Worm (Caenorhabditis elegans): Measurements from ENCODE around the gene orc-3.

The orc-3 gene

DNA sequence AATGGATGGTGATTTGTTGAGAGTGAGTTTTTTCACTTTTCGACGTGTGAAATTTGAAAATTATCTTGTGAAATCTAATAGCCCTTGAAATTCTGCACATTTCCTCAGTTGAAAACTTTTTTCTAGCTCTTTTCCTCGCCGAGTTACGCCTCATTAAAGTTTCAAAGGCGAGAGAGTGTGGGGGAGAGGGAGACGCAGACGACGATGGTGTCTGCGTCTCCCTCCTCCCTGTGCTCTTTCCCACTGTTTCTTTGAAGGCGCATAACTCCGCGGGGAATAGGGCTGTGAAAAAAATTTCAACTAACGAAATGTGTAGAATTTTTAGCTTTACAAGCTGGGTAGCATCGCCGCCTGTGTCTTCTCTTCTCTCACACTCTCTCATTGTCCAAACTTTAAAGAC, 41.5 kb upstream of the orc-3 start:
- TF ChIP-seq repo-1 (tag; optimal IDR thresholded peaks at IDR 0.05) (no peak), hmg-1.2 (GFP tag; IDR thresholded peaks at IDR 0.05) (peak; percentile 95)

ce11 chrIII:1169622-1170021, 38.3 kb upstream of the orc-3 start:
- TF ChIP-seq lin-54 (GFP tag; optimal IDR thresholded peaks at IDR 0.05): no peak
- TF ChIP-seq mcd-1 (GFP tag; IDR thresholded peaks at IDR 0.05): no peak
- no peak for TF ChIP-seq F57A8.1 (GFP tag; optimal IDR thresholded peaks at IDR 0.05)
- no peak for TF ChIP-seq nfya-2 (GFP tag; IDR thresholded peaks at IDR 0.05)
- no peak for TF ChIP-seq hlh-26 (GFP tag; conservative IDR thresholded peaks at IDR 0.05)
- TF ChIP-seq fkh-3 (tag; optimal IDR thresholded peaks at IDR 0.05): no peak
- TF ChIP-seq rec-8 (tag; optimal IDR thresholded peaks at IDR 0.05): no peak
- TF ChIP-seq lin-35 (GFP tag; optimal IDR thresholded peaks at IDR 0.05): no peak
- TF ChIP-seq Y79H2A.3 (GFP tag; conservative IDR thresholded peaks at IDR 0.05): no peak
- TF ChIP-seq hsf-1 (GFP tag; IDR thresholded peaks at IDR 0.05): no peak
- TF ChIP-seq madf-6 (GFP tag; IDR thresholded peaks at IDR 0.05): no peak

DNA sequence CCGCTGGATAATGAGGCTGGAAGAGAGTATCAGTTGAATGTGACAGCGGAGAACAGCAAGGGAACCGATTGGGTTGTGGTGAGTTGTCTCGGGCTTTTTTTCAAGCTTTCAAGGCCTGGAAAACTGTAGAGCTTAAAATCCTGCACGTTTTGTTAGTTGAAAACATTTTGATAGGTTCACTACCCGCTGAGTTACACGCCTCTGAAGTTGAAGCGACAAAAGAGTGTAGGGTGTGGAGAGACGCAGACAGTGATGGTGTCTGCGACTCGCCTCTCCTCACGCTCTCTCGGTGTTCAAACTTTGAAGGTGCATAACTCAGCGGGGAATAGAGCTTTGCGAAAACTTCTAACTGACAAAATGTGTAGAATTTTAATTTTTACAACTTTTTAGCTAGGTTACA, 34.6 kb upstream of the orc-3 start:
- TF ChIP-seq repo-1 (tag; optimal IDR thresholded peaks at IDR 0.05): no peak
- TF ChIP-seq hmg-1.2 (GFP tag; IDR thresholded peaks at IDR 0.05): peak; percentile 61

DNA sequence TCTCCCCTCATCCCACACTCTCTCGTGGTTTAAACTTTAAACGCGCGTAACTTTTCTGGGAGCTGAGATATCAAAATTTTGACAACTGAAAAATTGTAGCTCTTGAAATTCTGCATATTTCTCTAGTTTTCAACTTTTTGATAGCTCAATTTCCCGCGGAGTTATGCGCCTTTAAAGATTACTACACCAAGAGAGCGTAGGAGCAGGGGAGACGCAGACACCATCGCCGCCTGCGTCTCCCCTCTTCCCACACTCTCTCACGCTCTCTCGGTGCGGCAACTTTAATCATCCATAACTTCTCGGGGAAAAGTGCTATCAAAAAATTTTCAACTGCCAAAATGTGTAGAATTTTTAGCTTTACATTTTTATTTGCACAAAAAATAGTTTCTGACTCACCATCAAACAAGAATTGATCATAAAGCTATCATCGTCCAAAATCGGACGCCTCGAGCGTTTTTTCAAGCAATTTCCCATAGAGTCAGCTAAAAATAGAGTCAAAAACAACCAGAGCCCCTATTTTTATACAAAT, 31.8 kb upstream of the orc-3 start, which contains the start of gene eak-3:
eak-3 (minus strand) TSS at position 479 of the 529 bp plus-strand sequence.
- TF ChIP-seq B0261.1 (tag; optimal IDR thresholded peaks at IDR 0.05): no peak
- peak; percentile 78 for TF ChIP-seq hmg-1.2 (GFP tag; IDR thresholded peaks at IDR 0.05)

DNA sequence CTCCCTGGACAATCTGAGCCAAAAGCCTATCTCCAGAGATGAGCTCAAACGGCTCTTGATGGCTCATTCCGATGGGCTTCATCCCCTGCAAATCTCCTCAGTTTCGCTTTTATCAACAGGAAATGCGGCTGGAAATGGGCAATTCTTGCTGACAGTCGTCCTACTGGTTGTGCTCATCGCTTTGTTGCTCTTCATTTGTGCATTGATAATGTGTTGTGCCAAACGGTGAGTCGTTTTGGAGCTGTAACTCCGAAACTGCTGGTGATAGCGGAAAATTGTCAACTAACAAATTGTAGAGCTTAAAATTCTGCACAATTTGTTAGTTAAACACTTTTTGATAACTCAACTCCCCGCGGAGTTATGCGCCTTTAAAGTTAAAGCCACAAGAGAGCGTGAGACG, 28.9 kb upstream of the orc-3 start:
- TF ChIP-seq B0019.2 (GFP tag; conservative IDR thresholded peaks at IDR 0.05): no peak
- no peak for TF ChIP-seq lin-35 (GFP tag; optimal IDR thresholded peaks at IDR 0.05)
- no peak for TF ChIP-seq nfya-2 (GFP tag; IDR thresholded peaks at IDR 0.05)
- TF ChIP-seq Y95B8A.8 (GFP tag; IDR thresholded peaks at IDR 0.05): no peak
- TF ChIP-seq ekl-4 (GFP tag; IDR thresholded peaks at IDR 0.05): no peak
- no peak for TF ChIP-seq attf-6 (GFP tag; IDR thresholded peaks at IDR 0.05)
- no peak for TF ChIP-seq ccch-3 (GFP tag; optimal IDR thresholded peaks at IDR 0.05)
- no peak for TF ChIP-seq sptf-2 (GFP tag; optimal IDR thresholded peaks at IDR 0.05)
- TF ChIP-seq die-1 (tag; optimal IDR thresholded peaks at IDR 0.05): no peak
- TF ChIP-seq lag-1 (GFP tag; IDR thresholded peaks at IDR 0.05): no peak
- TF ChIP-seq ceh-27 (GFP tag; optimal IDR thresholded peaks at IDR 0.05): no peak
- TF ChIP-seq sea-2 (GFP tag; IDR thresholded peaks at IDR 0.05): no peak
- no peak for TF ChIP-seq T26A5.8 (tag; optimal IDR thresholded peaks at IDR 0.05)
- no peak for TF ChIP-seq madf-8 (GFP tag; conservative IDR thresholded peaks at IDR 0.05)
- TF ChIP-seq zfh-2 (GFP tag; conservative IDR thresholded peaks at IDR 0.05): no peak
- no peak for TF ChIP-seq nhr-179 (tag; optimal IDR thresholded peaks at IDR 0.05)
- TF ChIP-seq let-607 (tag; optimal IDR thresholded peaks at IDR 0.05): no peak
- TF ChIP-seq gei-17 (GFP tag; optimal IDR thresholded peaks at IDR 0.05): no peak
- no peak for TF ChIP-seq ama-1 (optimal IDR thresholded peaks at IDR 0.05)
- TF ChIP-seq ama-1 (GFP tag; optimal IDR thresholded peaks at IDR 0.05): no peak
